Fruit fly (Drosophila melanogaster) whole organism, embryonic: Measurements from ENCODE around the gene CG3544.

Source experiments
- Abd-B ChIP-seq: fragments of 200-800 bp; sonication (Bioruptor generic); optimal IDR thresholded peaks from 2 replicates; lab custom pipeline; 2018; ENCODE audit warnings: missing biosample characterization, mild to moderate bottlenecking, missing genetic modification characterization, moderate library complexity
- Ada2b ChIP-seq: fragments of 200-800 bp; sonication (Bioruptor generic); IDR thresholded peaks from 2 replicates; pipeline ENCODE4 v1.3.6; 2022; ENCODE audit warnings: missing biosample characterization, missing genetic modification characterization
- CG10366 ChIP-seq: fragments of 200-800 bp; sonication (Bioruptor generic); IDR thresholded peaks from 2 replicates; pipeline ENCODE4 v1.3.6; 2022; ENCODE audit warnings: missing biosample characterization, missing genetic modification characterization
- CG14050 ChIP-seq: fragments of 200-800 bp; sonication (Bioruptor generic); IDR thresholded peaks from 3 replicates; pipeline ENCODE4 v1.3.6; 2022; ENCODE audit warnings: missing biosample characterization, missing genetic modification characterization
- CG14860 ChIP-seq: fragments of 200-800 bp; sonication (Bioruptor generic); IDR thresholded peaks from 3 replicates; pipeline ENCODE4 v1.3.6; 2022; ENCODE audit warnings: missing biosample characterization, missing genetic modification characterization; ENCODE audit not compliant: partially characterized antibody
- CG15696 ChIP-seq: fragments of 200-800 bp; sonication (Bioruptor generic); optimal IDR thresholded peaks from 2 replicates; lab custom pipeline; 2019; ENCODE audit warnings: missing biosample characterization, mild to moderate bottlenecking, missing genetic modification characterization, moderate library complexity
- CG17568 ChIP-seq: fragments of 200-800 bp; sonication (Bioruptor generic); optimal IDR thresholded peaks from 2 replicates; lab custom pipeline; 2018; ENCODE audit warnings: missing biosample characterization, mild to moderate bottlenecking, missing genetic modification characterization, moderate library complexity
- CG1792 ChIP-seq: fragments of 200-800 bp; sonication (Bioruptor generic); optimal IDR thresholded peaks from 2 replicates; lab custom pipeline; 2016; ENCODE audit warnings: missing biosample characterization, missing genetic modification characterization
- CG18764 ChIP-seq: fragments of 200-800 bp; sonication (Bioruptor generic); optimal IDR thresholded peaks from 3 replicates; lab custom pipeline; 2016; ENCODE audit warnings: missing biosample characterization, missing genetic modification characterization
- CG3163 ChIP-seq: fragments of 200-800 bp; sonication (Bioruptor generic); optimal IDR thresholded peaks from 3 replicates; lab custom pipeline; 2016; ENCODE audit warnings: missing biosample characterization, missing genetic modification characterization
- CG33557 ChIP-seq: fragments of 200-800 bp; sonication (Bioruptor generic); optimal IDR thresholded peaks from 2 replicates; lab custom pipeline; 2019; ENCODE audit warnings: missing biosample characterization, mild to moderate bottlenecking, missing genetic modification characterization, moderate library complexity
- CG5245 ChIP-seq: fragments of 200-800 bp; sonication (Bioruptor generic); optimal IDR thresholded peaks from 3 replicates; lab custom pipeline; 2016; ENCODE audit warnings: missing biosample characterization, missing genetic modification characterization
- CG6175 ChIP-seq: fragments of 200-800 bp; sonication (Bioruptor generic); IDR thresholded peaks from 3 replicates; pipeline ENCODE4 v1.3.6; 2022; ENCODE audit warnings: missing biosample characterization, missing genetic modification characterization
- CG6791 ChIP-seq: fragments of 200-800 bp; sonication (Bioruptor generic); IDR thresholded peaks from 3 replicates; pipeline ENCODE4 v1.3.6; 2022; ENCODE audit warnings: missing biosample characterization, missing genetic modification characterization; ENCODE audit not compliant: partially characterized antibody
- CG8359 ChIP-seq: fragments of 200-800 bp; sonication (Bioruptor generic); optimal IDR thresholded peaks from 2 replicates; lab custom pipeline; 2017; ENCODE audit warnings: missing biosample characterization, mild to moderate bottlenecking, missing genetic modification characterization, borderline replicate concordance
- CG8944 ChIP-seq: fragments of 200-800 bp; sonication (Bioruptor generic); optimal IDR thresholded peaks from 3 replicates; lab custom pipeline; 2016; ENCODE audit warnings: missing biosample characterization, missing genetic modification characterization
- CG9817 ChIP-seq: fragments of 200-800 bp; sonication (Bioruptor generic); optimal IDR thresholded peaks from 2 replicates; lab custom pipeline; 2018; ENCODE audit warnings: missing biosample characterization, mild to moderate bottlenecking, missing genetic modification characterization, moderate library complexity
- Dek ChIP-seq: fragments of 200-800 bp; sonication (Bioruptor generic); optimal IDR thresholded peaks from 3 replicates; lab custom pipeline; 2019; ENCODE audit warnings: missing biosample characterization, mild to moderate bottlenecking, missing genetic modification characterization, moderate library complexity
- Dref ChIP-seq: fragments of 200-800 bp; sonication (Bioruptor generic); IDR thresholded peaks from 2 replicates; pipeline ENCODE4 v1.3.6; 2022; ENCODE audit warnings: missing biosample characterization, missing genetic modification characterization
- E2f2 ChIP-seq: fragments of 200-800 bp; sonication (Bioruptor generic); IDR thresholded peaks from 2 replicates; pipeline ENCODE4 v1.3.6; 2022; ENCODE audit warnings: missing biosample characterization, missing genetic modification characterization
- Gsc ChIP-seq: fragments of 200-800 bp; sonication (Bioruptor generic); IDR thresholded peaks from 2 replicates; pipeline ENCODE4 v1.3.6; 2022; ENCODE audit warnings: missing biosample characterization, missing genetic modification characterization
- HLH4C ChIP-seq: fragments of 200-800 bp; sonication (Bioruptor generic); IDR thresholded peaks from 3 replicates; pipeline ENCODE4 v1.3.6; 2022; ENCODE audit warnings: missing biosample characterization, missing genetic modification characterization; ENCODE audit not compliant: partially characterized antibody
- HLHmδ ChIP-seq: fragments of 200-800 bp; sonication (Bioruptor generic); optimal IDR thresholded peaks from 2 replicates; lab custom pipeline; 2018; ENCODE audit warnings: missing biosample characterization, mild to moderate bottlenecking, missing genetic modification characterization, moderate library complexity
- Hand ChIP-seq: fragments of 200-800 bp; sonication (Bioruptor generic); optimal IDR thresholded peaks from 2 replicates; lab custom pipeline; 2017; ENCODE audit warnings: mild to moderate bottlenecking, missing biosample characterization, missing genetic modification reagents, missing genetic modification characterization
- Hr51 ChIP-seq, 2 experiments: fragments of 200-800 bp; sonication (Bioruptor generic); optimal IDR thresholded peaks; 2 replicates in 1 of 2; 3 replicates in 1 of 2; lab custom pipeline; 2016 to 2018; ENCODE audit warnings: missing biosample characterization in 2 of 2, missing genetic modification characterization in 2 of 2, mild to moderate bottlenecking in 1 of 2, moderate library complexity in 1 of 2
- Kr ChIP-seq: fragments of 200-800 bp; sonication (Bioruptor generic); optimal IDR thresholded peaks from 2 replicates; lab custom pipeline; 2017; ENCODE audit warnings: missing biosample characterization, mild to moderate bottlenecking, missing genetic modification characterization
- MTF-1 ChIP-seq: fragments of 200-800 bp; sonication (Bioruptor generic); optimal IDR thresholded peaks from 2 replicates; lab custom pipeline; 2018; ENCODE audit warnings: missing biosample characterization, mild to moderate bottlenecking, missing genetic modification characterization, borderline replicate concordance
- Oli ChIP-seq: fragments of 200-800 bp; sonication (Bioruptor generic); optimal IDR thresholded peaks from 2 replicates; lab custom pipeline; 2018; ENCODE audit warnings: missing biosample characterization, mild to moderate bottlenecking, missing genetic modification characterization, moderate library complexity
- Opbp ChIP-seq: fragments of 200-800 bp; sonication (Bioruptor generic); IDR thresholded peaks from 3 replicates; pipeline ENCODE4 v1.3.6; 2022; ENCODE audit warnings: missing biosample characterization, missing genetic modification characterization; ENCODE audit not compliant: partially characterized antibody
- Six4 ChIP-seq: fragments of 200-800 bp; sonication (Bioruptor generic); optimal IDR thresholded peaks from 2 replicates; lab custom pipeline; 2016; ENCODE audit warnings: missing biosample characterization, missing genetic modification characterization
- Spps ChIP-seq: fragments of 200-800 bp; sonication (Bioruptor generic); optimal IDR thresholded peaks from 2 replicates; lab custom pipeline; 2018; ENCODE audit warnings: missing biosample characterization, mild to moderate bottlenecking, missing genetic modification characterization
- YL-1 ChIP-seq: fragments of 200-800 bp; sonication (Bioruptor generic); optimal IDR thresholded peaks from 3 replicates; lab custom pipeline; 2017; ENCODE audit warnings: missing biosample characterization, mild to moderate bottlenecking, missing genetic modification characterization
- crc ChIP-seq: fragments of 200-800 bp; sonication (Bioruptor generic); optimal IDR thresholded peaks from 2 replicates; lab custom pipeline; 2016; ENCODE audit warnings: missing biosample characterization, missing genetic modification characterization
- fd3F ChIP-seq: fragments of 200-800 bp; sonication (Bioruptor generic); optimal IDR thresholded peaks from 2 replicates; lab custom pipeline; 2018; ENCODE audit warnings: missing biosample characterization, mild to moderate bottlenecking, missing genetic modification characterization, moderate library complexity
- ftz-f1 ChIP-seq: fragments of 200-800 bp; sonication (Bioruptor generic); optimal IDR thresholded peaks from 2 replicates; lab custom pipeline; 2016; ENCODE audit warnings: missing biosample characterization, missing genetic modification characterization
- gsb ChIP-seq: fragments of 200-800 bp; sonication (Bioruptor generic); IDR thresholded peaks from 2 replicates; pipeline ENCODE4 v1.3.6; 2022; ENCODE audit warnings: missing biosample characterization, missing genetic modification characterization
- kah ChIP-seq: fragments of 200-800 bp; sonication (Bioruptor generic); optimal IDR thresholded peaks from 2 replicates; lab custom pipeline; 2018; ENCODE audit warnings: missing biosample characterization, mild to moderate bottlenecking, missing genetic modification characterization
- lov ChIP-seq, 2 experiments: fragments of 200-800 bp in 1 of 2; fragments of >200 bp in 1 of 2; sonication (Bioruptor generic) in 1 of 2; IDR thresholded peaks in 1 of 2; optimal IDR thresholded peaks in 1 of 2; 2 replicates in 1 of 2; 3 replicates in 1 of 2; pipeline versions ENCODE4 v1.3.6 to Lab custom; 2017 to 2022; ENCODE audit warnings: missing biosample characterization in 1 of 2, missing genetic modification characterization in 1 of 2
- nerfin-2 ChIP-seq: fragments of 200-800 bp; sonication (Bioruptor generic); IDR thresholded peaks from 2 replicates; pipeline ENCODE4 v1.3.6; 2022; ENCODE audit warnings: missing biosample characterization, missing genetic modification characterization; ENCODE audit not compliant: partially characterized antibody
- onecut ChIP-seq: fragments of 200-800 bp; sonication (Bioruptor generic); IDR thresholded peaks from 2 replicates; pipeline ENCODE4 v1.3.6; 2022; ENCODE audit warnings: missing biosample characterization, missing genetic modification characterization
- pan ChIP-seq, 4 experiments: fragments of >200 bp in 3 of 4; fragments of 200-800 bp in 1 of 4; sonication (Bioruptor generic) in 1 of 4; optimal IDR thresholded peaks in 3 of 4; IDR thresholded peaks in 1 of 4; 2 replicates each; pipeline versions ENCODE4 v1.3.6 to Lab custom; 2017 to 2022; ENCODE audit warnings: missing biosample characterization in 2 of 4, missing genetic modification characterization in 2 of 4, mixed read lengths in 1 of 4
- repo ChIP-seq: fragments of 200-800 bp; sonication (Bioruptor generic); optimal IDR thresholded peaks from 2 replicates; lab custom pipeline; 2016; ENCODE audit warnings: missing biosample characterization, missing genetic modification characterization
- tap ChIP-seq: fragments of 200-800 bp; optimal IDR thresholded peaks from 3 replicates; lab custom pipeline; 2019; ENCODE audit warnings: missing biosample characterization, mild to moderate bottlenecking, missing genetic modification characterization, moderate library complexity
- tll ChIP-seq, 2 experiments: fragments of 200-800 bp in 1 of 2; fragments of >200 bp in 1 of 2; sonication (Bioruptor generic) in 1 of 2; optimal IDR thresholded peaks; 2 replicates each; lab custom pipeline; 2017 to 2019; ENCODE audit warnings: missing biosample characterization in 2 of 2, missing genetic modification characterization in 2 of 2, mild to moderate bottlenecking in 1 of 2, moderate library complexity in 1 of 2
- tup ChIP-seq: fragments of 200-800 bp; sonication (Bioruptor generic); optimal IDR thresholded peaks from 2 replicates; lab custom pipeline; 2016; ENCODE audit warnings: missing biosample characterization, mild to moderate bottlenecking, missing genetic modification characterization, moderate library complexity
- zen ChIP-seq: fragments of 200-800 bp; sonication (Bioruptor generic); optimal IDR thresholded peaks from 3 replicates; lab custom pipeline; 2018; ENCODE audit warnings: missing biosample characterization, mild to moderate bottlenecking, missing genetic modification characterization, moderate library complexity

Gene CG3544

DNA sequence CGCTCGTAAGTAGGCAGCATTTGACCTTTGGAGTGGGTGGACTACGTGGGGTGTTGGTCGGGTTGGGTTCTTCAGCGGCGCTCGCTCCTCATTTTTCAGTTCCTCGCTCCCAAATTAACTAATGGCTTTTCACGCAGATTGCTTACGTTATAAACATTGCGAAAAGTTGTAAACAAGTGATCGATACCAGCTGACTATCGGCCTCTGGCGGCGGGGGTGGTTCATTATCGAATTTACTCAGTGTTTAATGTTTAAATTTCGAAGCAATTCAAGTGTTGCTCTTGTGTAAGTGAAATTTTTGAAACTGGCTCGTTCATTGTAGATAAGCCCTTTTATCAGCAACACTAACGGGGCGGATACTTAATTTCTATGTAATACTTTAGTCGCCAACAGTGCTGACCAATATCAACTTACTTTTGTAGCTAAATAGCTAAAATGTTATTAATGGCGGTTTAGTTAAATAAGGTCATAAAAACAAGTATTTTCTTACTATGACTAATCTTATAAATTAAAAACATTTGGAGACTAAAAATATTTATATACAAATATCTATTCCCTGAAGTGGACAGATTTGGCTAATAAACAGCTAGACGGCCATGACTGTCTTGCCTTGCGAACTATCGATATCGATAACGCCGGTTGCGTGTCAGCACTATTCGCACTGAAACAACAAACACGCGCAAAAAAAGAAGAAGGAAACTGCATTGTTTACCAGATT is 35.3 kb downstream of the CG3544 start, which contains the start of the genes PGAP2 and Clp:
Gene PGAP2 (minus strand): TSS at position 194 of the 718 bp plus-strand sequence.
Gene Clp (plus strand): TSS at position 650 of the 718 bp plus-strand sequence.
- TF ChIP-seq CG6791 (GFP tag; lab: Robert Waterston, UW) (no peak), CG9817 (tag; lab: Kevin White, UChicago) (peak; percentile 83), tll (GFP tag; optimal IDR thresholded peaks at IDR 0.05; lab: Kevin White, UChicago) (no peak), CG15696 (tag; lab: Kevin White, UChicago) (peak; percentile 71), fd3F (GFP tag; lab: Kevin White, UChicago) (peak; percentile 68), Hand (no peak), Oli (peak; percentile 68), Dek (peak; percentile 77), CG6175 (GFP tag; lab: Robert Waterston, UW) (peak; percentile 45; the same call in 1 of the 3 replicates), E2f2 (GFP tag; lab: Robert Waterston, UW) (peak; percentile 32; the same call in 1 of the 2 replicates), CG14050 (GFP tag; lab: Robert Waterston, UW) (peak; percentile 53; the same call in 2 of the 3 replicates), CG14860 (GFP tag; lab: Robert Waterston, UW) (peak; percentile 65; the same call in 2 of the 3 replicates), CG3163 (no peak), gsb (GFP tag; lab: Robert Waterston, UW) (no peak), kah (GFP tag; lab: Kevin White, UChicago) (no peak), Kr (no peak), MTF-1 (no peak), pan (optimal IDR thresholded peaks at IDR 0.05; lab: Kevin White, UChicago) (no peak), pan (GFP tag; optimal IDR thresholded peaks at IDR 0.05 in 1 of 2, IDR thresholded peaks at IDR 0.05 in 1 of 2) (peak in 1 of 2 experiments; percentile 71), CG18764 (GFP tag; lab: Kevin White, UChicago) (peak; percentile 60), CG5245 (GFP tag; lab: Kevin White, UChicago) (peak; percentile 42), zen (tag; lab: Kevin White, UChicago) (peak; percentile 62), repo (GFP tag; lab: Kevin White, UChicago) (no peak), nerfin-2 (no peak), Abd-B (peak; percentile 79), Six4 (GFP tag; lab: Kevin White, UChicago) (peak; percentile 47), Spps (tag; lab: Kevin White, UChicago) (peak; percentile 57), HLH4C (GFP tag; lab: Robert Waterston, UW) (peak; percentile 71), crc (GFP tag; lab: Kevin White, UChicago) (no peak), HLHmδ (no peak), tap (tag; lab: Kevin White, UChicago) (no peak), Gsc (GFP tag; lab: Robert Waterston, UW) (no peak), Dref (GFP tag; lab: Robert Waterston, UW) (peak; percentile 74), Opbp (GFP tag; lab: Robert Waterston, UW) (no peak), lov (optimal IDR thresholded peaks at IDR 0.05; lab: Kevin White, UChicago) (no peak), lov (GFP tag; IDR thresholded peaks at IDR 0.05; lab: Robert Waterston, UW) (no peak), ftz-f1 (GFP tag; lab: Kevin White, UChicago) (no peak), Ada2b (GFP tag; lab: Robert Waterston, UW) (peak; percentile 61; the same call in 1 of the 2 replicates), CG1792 (GFP tag; lab: Kevin White, UChicago) (no peak), CG17568 (GFP tag; lab: Kevin White, UChicago) (no peak), CG33557 (peak; percentile 53), Hr51 (GFP tag; optimal IDR thresholded peaks at IDR 0.05; lab: Kevin White, UChicago) (peak in 1 of 2 experiments; percentile 11), onecut (GFP tag; lab: Robert Waterston, UW) (no peak; the same call in 1 of the 2 replicates), YL-1 (no peak), tup (peak; percentile 13), CG8359 (GFP tag; lab: Kevin White, UChicago) (no peak), CG8944 (peak; percentile 12), CG10366 (GFP tag; lab: Robert Waterston, UW) (peak; percentile 71)
